Fruit fly (Drosophila melanogaster): ENCODE data around the gene Ets65A.

dm6 chr3L:6071454-6072189, 25.8 kb upstream of the Ets65A start, which contains the start of gene CG6602:
- peak; percentile 37 for TF ChIP-seq Oli (tag; optimal IDR thresholded peaks at IDR 0.05)
- peak; percentile 62 for TF ChIP-seq emc (GFP tag; optimal IDR thresholded peaks at IDR 0.05)
- TF ChIP-seq Dref (GFP tag; IDR thresholded peaks at IDR 0.05), result no peak
- no peak for TF ChIP-seq tna (GFP tag; IDR thresholded peaks at IDR 0.05; ENCODE audit: partially characterized antibody)
- TF ChIP-seq CG5953 (GFP tag; IDR thresholded peaks at IDR 0.05), result no peak
- peak; percentile 72 for TF ChIP-seq CG6272 (GFP tag; IDR thresholded peaks at IDR 0.05)
- 0 out of 2 replicates have a peak, but pooled peaks have one; percentile 38 for TF ChIP-seq CG4404 (GFP tag; IDR thresholded peaks at IDR 0.05)
- peak; percentile 53 for TF ChIP-seq CG18262 (tag; optimal IDR thresholded peaks at IDR 0.05)
- TF ChIP-seq CG7987 (GFP tag; optimal IDR thresholded peaks at IDR 0.05), result peak; percentile 91
